Fruit fly (Drosophila melanogaster): ENCODE results near the gene CG4069.

Gene CG4069

dm6 chr3L:12496428-12497344 is 40.4 kb downstream of the CG4069 start, which contains the start of gene CG10657 (continued):
- TF ChIP-seq gcm (GFP tag; optimal IDR thresholded peaks at IDR 0.05), result no peak
- TF ChIP-seq sd (tag; optimal IDR thresholded peaks at IDR 0.05), result peak; percentile 81
- TF ChIP-seq CG12769 (tag; optimal IDR thresholded peaks at IDR 0.05), result peak; percentile 47
- no peak for TF ChIP-seq CG13296 (GFP tag; optimal IDR thresholded peaks at IDR 0.05)
- TF ChIP-seq Tbp (GFP tag; optimal IDR thresholded peaks at IDR 0.05), result no peak
- no peak for TF ChIP-seq MESR4 (GFP tag; optimal IDR thresholded peaks at IDR 0.05)
- 0 out of 2 replicates have a peak, but pooled peaks have one; percentile 16 for TF ChIP-seq Rfx (GFP tag; IDR thresholded peaks at IDR 0.05)
- no peak for TF ChIP-seq Ptx1 (GFP tag; IDR thresholded peaks at IDR 0.05)
- no peak for TF ChIP-seq twi (tag; optimal IDR thresholded peaks at IDR 0.05)
- TF ChIP-seq tup (GFP tag; optimal IDR thresholded peaks at IDR 0.05), result no peak
- TF ChIP-seq cg (GFP tag; optimal IDR thresholded peaks at IDR 0.05), result no peak
- TF ChIP-seq Ada2b (GFP tag; IDR thresholded peaks at IDR 0.05), result no peak
- no peak for TF ChIP-seq gce (GFP tag; IDR thresholded peaks at IDR 0.05)
- no peak for TF ChIP-seq mld (GFP tag; IDR thresholded peaks at IDR 0.05; ENCODE audit: partially characterized antibody)
- no peak for TF ChIP-seq CG31224 (GFP tag; IDR thresholded peaks at IDR 0.05)
- TF ChIP-seq ftz-f1 (GFP tag; optimal IDR thresholded peaks at IDR 0.05), result no peak
- no peak for TF ChIP-seq CG4617 (GFP tag; optimal IDR thresholded peaks at IDR 0.05; ENCODE audit: borderline replicate concordance)
- TF ChIP-seq CkIIα-i1 (GFP tag; IDR thresholded peaks at IDR 0.05), result no peak
- no peak for TF ChIP-seq BtbVII (GFP tag; optimal IDR thresholded peaks at IDR 0.05)
- no peak for TF ChIP-seq Spps (tag; optimal IDR thresholded peaks at IDR 0.05)
- no peak for TF ChIP-seq CG12299 (tag; optimal IDR thresholded peaks at IDR 0.05)
- no peak for TF ChIP-seq CG34422 (GFP tag; IDR thresholded peaks at IDR 0.05)
- TF ChIP-seq Antp (GFP tag; optimal IDR thresholded peaks at IDR 0.05), result no peak
- peak in 1 of 2 experiments; percentile 28 for TF ChIP-seq Trl (optimal IDR thresholded peaks at IDR 0.05)
- TF ChIP-seq Trl (GFP tag; optimal IDR thresholded peaks at IDR 0.05), result no peak
- TF ChIP-seq CG4404 (GFP tag; IDR thresholded peaks at IDR 0.05), result no peak
- peak; percentile 7 for TF ChIP-seq gem (tag; optimal IDR thresholded peaks at IDR 0.05)
- TF ChIP-seq Rx (GFP tag; IDR thresholded peaks at IDR 0.05), result no peak
- TF ChIP-seq ab (GFP tag; optimal IDR thresholded peaks at IDR 0.05), result no peak
- no peak for TF ChIP-seq Gsc (GFP tag; IDR thresholded peaks at IDR 0.05)
- TF ChIP-seq hbn (GFP tag; IDR thresholded peaks at IDR 0.05; ENCODE audit: partially characterized antibody), result no peak
- no peak for TF ChIP-seq CG7357 (GFP tag; IDR thresholded peaks at IDR 0.05)
- no peak for TF ChIP-seq Deaf1 (tag; optimal IDR thresholded peaks at IDR 0.05)
- no peak for TF ChIP-seq mirr (GFP tag; optimal IDR thresholded peaks at IDR 0.05)
- TF ChIP-seq fu2 (GFP tag; optimal IDR thresholded peaks at IDR 0.05), result no peak
- no peak for TF ChIP-seq hkb (optimal IDR thresholded peaks at IDR 0.05)
- TF ChIP-seq hkb (GFP tag; IDR thresholded peaks at IDR 0.05), result no peak
- TF ChIP-seq CG9932 (GFP tag; IDR thresholded peaks at IDR 0.05), result no peak
- no peak for TF ChIP-seq ato (GFP tag; IDR thresholded peaks at IDR 0.05; ENCODE audit: partially characterized antibody)
- no peak for TF ChIP-seq Dbx (GFP tag; IDR thresholded peaks at IDR 0.05)
- no peak for TF ChIP-seq CG9609 (GFP tag; optimal IDR thresholded peaks at IDR 0.05)
- peak; percentile 57; the same call in 1 of the 2 replicates for TF ChIP-seq crol (GFP tag; IDR thresholded peaks at IDR 0.05)
- TF ChIP-seq Dfd (GFP tag; optimal IDR thresholded peaks at IDR 0.05), result no peak
- TF ChIP-seq Ravus (GFP tag; IDR thresholded peaks at IDR 0.05), result no peak
- no peak for TF ChIP-seq lov (optimal IDR thresholded peaks at IDR 0.05)
- no peak for TF ChIP-seq lov (GFP tag; IDR thresholded peaks at IDR 0.05)
- TF ChIP-seq Med (GFP tag), result peak; percentile 81
- TF ChIP-seq CG13287 (GFP tag; IDR thresholded peaks at IDR 0.05; ENCODE audit: partially characterized antibody), result peak; percentile 30; the same call in 1 of the 2 replicates
- TF ChIP-seq Hmr (GFP tag; optimal IDR thresholded peaks at IDR 0.05), result no peak
- no peak for TF ChIP-seq CG10543 (GFP tag; optimal IDR thresholded peaks at IDR 0.05)
- TF ChIP-seq CG15601 (tag; optimal IDR thresholded peaks at IDR 0.05), result no peak
